Worm (Caenorhabditis elegans): Measurements from ENCODE around the gene idpp-13.

DNA sequence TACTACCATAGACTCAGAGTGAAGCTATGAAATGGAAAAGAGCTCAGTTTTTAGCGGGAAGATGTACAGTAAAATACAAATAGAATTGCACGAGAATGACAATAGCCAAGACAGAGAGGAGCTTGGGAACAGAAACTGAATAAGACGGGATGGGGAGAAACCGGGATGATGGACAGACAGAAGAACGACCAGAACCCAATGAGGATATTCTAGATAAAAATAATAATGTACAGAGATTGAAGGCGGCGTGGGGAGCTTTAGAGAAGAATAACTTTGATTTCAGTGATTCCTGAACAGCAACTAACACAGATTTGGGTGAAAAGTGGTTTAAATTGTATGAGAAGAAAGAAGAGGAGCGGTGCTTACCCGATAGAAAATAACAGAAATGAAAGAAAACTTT lies 35.3 kb downstream of the idpp-13 start:
- TF ChIP-seq nfya-1 (tag; optimal IDR thresholded peaks at IDR 0.05; ENCODE audit: insufficient read depth) (no peak), elt-3 (tag; optimal IDR thresholded peaks at IDR 0.05) (no peak), nhr-76 (tag; optimal IDR thresholded peaks at IDR 0.05) (no peak), fkh-10 (GFP tag; optimal IDR thresholded peaks at IDR 0.05) (no peak)
